Fruit fly (Drosophila melanogaster): ENCODE results near the gene Arpc3A.

Gene Arpc3A

DNA sequence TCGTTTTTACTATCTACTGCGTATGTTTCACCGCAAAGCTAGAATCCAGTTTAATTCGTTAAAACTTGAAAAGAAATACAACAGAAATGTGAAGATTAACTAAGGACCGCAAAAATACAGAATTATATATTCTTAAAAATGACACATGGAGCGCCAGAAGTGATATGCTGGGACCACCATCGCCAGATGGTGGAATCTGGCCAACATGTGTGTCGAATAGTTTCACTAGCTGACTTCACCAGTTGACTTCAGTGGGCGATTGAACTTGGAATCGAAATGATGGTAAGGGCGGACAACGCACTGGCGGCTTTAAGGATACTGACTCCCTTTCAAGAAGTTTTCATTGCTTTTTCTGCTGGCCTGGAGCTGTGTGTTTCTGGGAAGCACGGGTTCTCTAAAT, 32.4 kb upstream of the Arpc3A start, which contains the start of gene CG9593:
Gene CG9593, plus strand, starts transcription at position 270 of the 400 bp plus-strand sequence.
- TF ChIP-seq CG14655 (GFP tag; optimal IDR thresholded peaks at IDR 0.05) (no peak), fd96Ca (GFP tag; IDR thresholded peaks at IDR 0.05) (no peak), CG4496 (GFP tag; IDR thresholded peaks at IDR 0.05) (no peak), gl (tag; optimal IDR thresholded peaks at IDR 0.05) (no peak), CG34367 (tag; optimal IDR thresholded peaks at IDR 0.05) (no peak), CG8301 (tag; optimal IDR thresholded peaks at IDR 0.05) (no peak), Pif1A (GFP tag; optimal IDR thresholded peaks at IDR 0.05) (no peak), CG10348 (GFP tag; IDR thresholded peaks at IDR 0.05) (no peak), CG8159 (tag; optimal IDR thresholded peaks at IDR 0.05) (no peak), CG15710 (tag; optimal IDR thresholded peaks at IDR 0.05) (no peak), CG17806 (tag; optimal IDR thresholded peaks at IDR 0.05) (no peak)

- TF ChIP-seq CG32121 (GFP tag; IDR thresholded peaks at IDR 0.05): no peak
- no peak for TF ChIP-seq CG8159 (tag; optimal IDR thresholded peaks at IDR 0.05)
- TF ChIP-seq EcR (GFP tag; optimal IDR thresholded peaks at IDR 0.05): no peak
- peak; percentile 19; the same call in 1 of the 2 replicates for TF ChIP-seq Ets98B (GFP tag; IDR thresholded peaks at IDR 0.05)
- TF ChIP-seq Pif1A (GFP tag; optimal IDR thresholded peaks at IDR 0.05): no peak
- TF ChIP-seq CG15710 (tag; optimal IDR thresholded peaks at IDR 0.05): no peak
- 0 out of 3 replicates have a peak, but pooled peaks have one; percentile 40 for TF ChIP-seq CG4496 (GFP tag; IDR thresholded peaks at IDR 0.05)
- TF ChIP-seq Snoo (tag; optimal IDR thresholded peaks at IDR 0.05): no peak
- no peak for TF ChIP-seq CG8301 (tag; optimal IDR thresholded peaks at IDR 0.05)
- no peak for TF ChIP-seq fd96Ca (GFP tag; IDR thresholded peaks at IDR 0.05)
- no peak for TF ChIP-seq CG17806 (tag; optimal IDR thresholded peaks at IDR 0.05)
Measured at dm6 chr3R:15803502-15804461, 30.7 kb upstream of the Arpc3A start, which contains the start of gene alpha-Man-IIb. TSS of gene alpha-Man-IIb (plus strand) at chr3R:15804248.

dm6 chr3R:15804678-15805077, 29.8 kb upstream of the Arpc3A start:
- TF ChIP-seq CG32121 (GFP tag; IDR thresholded peaks at IDR 0.05) (no peak), CG8159 (tag; optimal IDR thresholded peaks at IDR 0.05) (no peak), CG12605 (GFP tag; IDR thresholded peaks at IDR 0.05) (no peak), gl (tag; optimal IDR thresholded peaks at IDR 0.05) (no peak), rn (GFP tag; IDR thresholded peaks at IDR 0.05) (no peak), EcR (GFP tag; optimal IDR thresholded peaks at IDR 0.05) (no peak), fd96Ca (GFP tag; IDR thresholded peaks at IDR 0.05) (no peak), CG9948 (tag; optimal IDR thresholded peaks at IDR 0.05) (no peak), CG15710 (tag; optimal IDR thresholded peaks at IDR 0.05) (no peak), CG4496 (GFP tag; IDR thresholded peaks at IDR 0.05) (no peak), Pif1A (GFP tag; optimal IDR thresholded peaks at IDR 0.05) (no peak), Pif1B (GFP tag; optimal IDR thresholded peaks at IDR 0.05) (no peak), CG13204 (GFP tag; optimal IDR thresholded peaks at IDR 0.05) (no peak), CG8301 (tag; optimal IDR thresholded peaks at IDR 0.05) (no peak), CG17806 (tag; optimal IDR thresholded peaks at IDR 0.05) (no peak), CG10348 (GFP tag; IDR thresholded peaks at IDR 0.05) (no peak), D1 (tag; optimal IDR thresholded peaks at IDR 0.05) (no peak), CG34367 (tag; optimal IDR thresholded peaks at IDR 0.05) (no peak), Snoo (tag; optimal IDR thresholded peaks at IDR 0.05) (no peak)

DNA sequence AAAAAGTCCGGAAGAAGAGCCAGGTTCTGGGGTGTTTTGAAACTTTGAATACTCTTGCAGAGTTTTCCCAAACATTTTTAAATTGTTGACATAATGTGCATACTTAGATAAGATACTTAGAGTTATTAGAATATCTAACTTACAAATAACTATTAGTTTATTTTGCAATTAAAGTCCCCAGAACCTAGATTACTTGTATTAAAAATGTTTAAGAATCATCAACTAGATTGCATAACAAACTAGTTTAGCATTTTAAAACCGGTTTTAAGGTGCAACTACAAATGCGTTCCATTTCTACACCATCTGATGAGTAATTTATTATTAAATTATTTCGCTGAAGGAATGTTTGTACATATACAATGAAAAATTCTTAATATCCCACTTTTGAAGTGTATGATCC, 28.1 kb upstream of the Arpc3A start:
- TF ChIP-seq Snoo (tag; optimal IDR thresholded peaks at IDR 0.05) (peak; percentile 0), CG8159 (tag; optimal IDR thresholded peaks at IDR 0.05) (peak; percentile 10), D1 (tag; optimal IDR thresholded peaks at IDR 0.05) (no peak), CG8301 (tag; optimal IDR thresholded peaks at IDR 0.05) (peak; percentile 52)

DNA sequence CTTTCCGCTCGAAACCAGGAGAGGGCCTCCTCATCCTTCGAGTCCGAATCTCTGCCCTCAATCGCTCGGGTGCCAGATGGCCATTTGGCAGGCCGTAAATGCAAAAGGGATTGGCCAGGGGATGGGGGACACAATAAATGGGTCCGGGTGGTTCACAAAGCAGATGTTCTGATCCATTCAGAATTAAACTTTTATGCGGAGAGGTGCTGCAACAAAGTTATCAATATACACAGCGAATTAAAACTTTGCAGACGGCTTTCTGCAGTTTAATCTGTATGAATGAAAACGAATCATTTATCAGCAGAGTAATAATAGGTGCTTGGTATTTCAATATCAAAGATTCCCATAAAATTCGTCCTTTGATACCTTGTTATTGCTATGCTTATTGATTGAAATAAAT, 27.1 kb upstream of the Arpc3A start:
- TF ChIP-seq rn (GFP tag; IDR thresholded peaks at IDR 0.05) (no peak), Snoo (tag; optimal IDR thresholded peaks at IDR 0.05) (peak; percentile 15)

- TF ChIP-seq EcR (GFP tag; optimal IDR thresholded peaks at IDR 0.05) (peak; percentile 64), Snoo (tag; optimal IDR thresholded peaks at IDR 0.05) (no peak), fd96Ca (GFP tag; IDR thresholded peaks at IDR 0.05) (no peak), Ets98B (GFP tag; IDR thresholded peaks at IDR 0.05) (no peak), gl (tag; optimal IDR thresholded peaks at IDR 0.05) (peak; percentile 30), CG8159 (tag; optimal IDR thresholded peaks at IDR 0.05) (no peak), CG34367 (tag; optimal IDR thresholded peaks at IDR 0.05) (no peak)
Measured at dm6 chr3R:15807877-15808381, 26.5 kb upstream of the Arpc3A start.

dm6 chr3R:15810369-15810768, 24.1 kb upstream of the Arpc3A start:
- TF ChIP-seq CG13204 (GFP tag; optimal IDR thresholded peaks at IDR 0.05) (peak; percentile 33), CG10348 (GFP tag; IDR thresholded peaks at IDR 0.05) (no peak), Pif1B (GFP tag; optimal IDR thresholded peaks at IDR 0.05) (no peak), CG32121 (GFP tag; IDR thresholded peaks at IDR 0.05) (no peak)
